Fruit fly (Drosophila melanogaster) whole organism, embryonic: Measurements from ENCODE around the gene RfC4.
A peak's percentile ranks its signal among the peaks of the same experiment; 100 is the strongest.

ENCODE experiments used
- Asciz ChIP-seq: fragments of 200-800 bp; sonication (Bioruptor generic); optimal IDR thresholded peaks from 2 replicates; lab custom pipeline; 2017; ENCODE audit warnings: missing biosample characterization, mild to moderate bottlenecking, missing genetic modification characterization, missing genetic modification reagents
- B-H2 ChIP-seq: fragments of 200-800 bp; sonication (Bioruptor generic); optimal IDR thresholded peaks from 2 replicates; lab custom pipeline; 2018; ENCODE audit warnings: missing biosample characterization, mild to moderate bottlenecking, missing genetic modification characterization
- BtbVII ChIP-seq: fragments of 200-800 bp; sonication (Bioruptor generic); optimal IDR thresholded peaks from 3 replicates; lab custom pipeline; 2017; ENCODE audit warnings: missing biosample characterization, mild to moderate bottlenecking, missing genetic modification characterization
- Bteb2 ChIP-seq: fragments of 200-800 bp; sonication (Bioruptor generic); optimal IDR thresholded peaks from 2 replicates; lab custom pipeline; 2016; ENCODE audit warnings: missing biosample characterization, missing genetic modification characterization
- CG10267 ChIP-seq: fragments of 200-800 bp; sonication (Bioruptor generic); optimal IDR thresholded peaks from 2 replicates; lab custom pipeline; 2018; ENCODE audit warnings: missing biosample characterization, mild to moderate bottlenecking, missing genetic modification characterization, moderate library complexity
- CG11085 ChIP-seq: fragments of 200-800 bp; sonication (Bioruptor generic); IDR thresholded peaks from 2 replicates; pipeline ENCODE4 v1.3.6; 2022; ENCODE audit warnings: missing biosample characterization, missing genetic modification characterization
- CG11560 ChIP-seq: fragments of 200-800 bp; sonication (Bioruptor generic); IDR thresholded peaks from 3 replicates; pipeline ENCODE4 v1.3.6; 2022; ENCODE audit warnings: missing biosample characterization, missing genetic modification characterization
- CG12155 ChIP-seq: fragments of 200-800 bp; sonication (Bioruptor generic); optimal IDR thresholded peaks from 3 replicates; lab custom pipeline; 2016; ENCODE audit warnings: missing biosample characterization, missing genetic modification characterization
- CG1233 ChIP-seq: fragments of 200-800 bp; sonication (Bioruptor generic); optimal IDR thresholded peaks from 4 replicates; lab custom pipeline; 2018; ENCODE audit warnings: missing biosample characterization, mild to moderate bottlenecking, missing genetic modification characterization
- CG12769 ChIP-seq: fragments of 200-800 bp; sonication (Bioruptor generic); optimal IDR thresholded peaks from 2 replicates; lab custom pipeline; 2019; ENCODE audit warnings: missing biosample characterization, mild to moderate bottlenecking, missing genetic modification characterization, moderate library complexity
- CG13624 ChIP-seq: fragments of 200-800 bp; sonication (Bioruptor generic); optimal IDR thresholded peaks from 2 replicates; lab custom pipeline; 2016; ENCODE audit warnings: missing biosample characterization, missing genetic modification characterization
- CG16813 ChIP-seq: fragments of 200-800 bp; sonication (Bioruptor generic); IDR thresholded peaks from 3 replicates; pipeline ENCODE4 v1.3.6; 2022; ENCODE audit warnings: missing biosample characterization, missing genetic modification characterization; ENCODE audit not compliant: partially characterized antibody
- CG18262 ChIP-seq: fragments of 200-800 bp; optimal IDR thresholded peaks from 3 replicates; lab custom pipeline; 2019; ENCODE audit warnings: missing biosample characterization, mild to moderate bottlenecking, missing genetic modification characterization, moderate library complexity
- CG30403 ChIP-seq: fragments of 200-800 bp; sonication (Bioruptor generic); optimal IDR thresholded peaks from 3 replicates; lab custom pipeline; 2016; ENCODE audit warnings: missing biosample characterization, missing genetic modification characterization
- CG3407 ChIP-seq: fragments of 200-800 bp; sonication (Bioruptor generic); optimal IDR thresholded peaks from 2 replicates; lab custom pipeline; 2018; ENCODE audit warnings: missing biosample characterization, mild to moderate bottlenecking, missing genetic modification characterization
- CG34376 ChIP-seq: fragments of 200-800 bp; sonication (Bioruptor generic); optimal IDR thresholded peaks from 2 replicates; lab custom pipeline; 2018; ENCODE audit warnings: missing biosample characterization, mild to moderate bottlenecking, missing genetic modification characterization
- CG3847 ChIP-seq: fragments of 200-800 bp; sonication (Bioruptor generic); IDR thresholded peaks from 2 replicates; pipeline ENCODE4 v1.3.6; 2022; ENCODE audit warnings: missing biosample characterization, missing genetic modification characterization
- CG42726 ChIP-seq: fragments of 200-800 bp; sonication (Bioruptor generic); IDR thresholded peaks from 2 replicates; pipeline ENCODE4 v1.3.6; 2022; ENCODE audit warnings: missing biosample characterization, missing genetic modification characterization; ENCODE audit not compliant: partially characterized antibody
- CG6254 ChIP-seq: fragments of 200-800 bp; sonication (Bioruptor generic); optimal IDR thresholded peaks from 3 replicates; lab custom pipeline; 2017; ENCODE audit warnings: mild to moderate bottlenecking, missing biosample characterization, missing genetic modification reagents, missing genetic modification characterization
- CG7963 ChIP-seq: fragments of 200-800 bp; sonication (Bioruptor generic); IDR thresholded peaks from 3 replicates; pipeline ENCODE4 v1.3.6; 2022; ENCODE audit warnings: missing biosample characterization, missing genetic modification characterization; ENCODE audit not compliant: partially characterized antibody
- Chrac-16 ChIP-seq: fragments of 200-800 bp; sonication (Bioruptor generic); optimal IDR thresholded peaks from 3 replicates; lab custom pipeline; 2016; ENCODE audit warnings: missing biosample characterization, missing genetic modification characterization
- Dp ChIP-seq: fragments of 200-800 bp; sonication (Bioruptor generic); optimal IDR thresholded peaks from 2 replicates; lab custom pipeline; 2018; ENCODE audit warnings: missing biosample characterization, mild to moderate bottlenecking, missing genetic modification characterization, moderate library complexity
- Fer1 ChIP-seq: fragments of 200-800 bp; sonication (Bioruptor generic); optimal IDR thresholded peaks from 2 replicates; lab custom pipeline; 2017; ENCODE audit warnings: missing biosample characterization, mild to moderate bottlenecking, missing genetic modification characterization
- Gug ChIP-seq: fragments of 200-800 bp; sonication (Bioruptor generic); IDR thresholded peaks from 4 replicates; pipeline ENCODE4 v1.3.6; 2022; ENCODE audit warnings: missing biosample characterization, missing genetic modification characterization
- Hmx ChIP-seq: fragments of 200-800 bp; sonication (Bioruptor generic); optimal IDR thresholded peaks from 2 replicates; lab custom pipeline; 2016; ENCODE audit warnings: missing biosample characterization, missing genetic modification characterization
- Hr78 ChIP-seq, 2 experiments: fragments of 200-800 bp in 1 of 2; fragments of >200 bp in 1 of 2; sonication (Bioruptor generic) in 1 of 2; optimal IDR thresholded peaks; 2 replicates each; lab custom pipeline; 2017 to 2019; ENCODE audit warnings: missing biosample characterization in 2 of 2, missing genetic modification characterization in 2 of 2, mild to moderate bottlenecking in 1 of 2, moderate library complexity in 1 of 2
- Meics ChIP-seq: fragments of 200-800 bp; sonication (Bioruptor generic); optimal IDR thresholded peaks from 2 replicates; lab custom pipeline; 2017; ENCODE audit warnings: missing biosample characterization, mild to moderate bottlenecking, missing genetic modification characterization
- Neu2 ChIP-seq: fragments of 200-800 bp; sonication (Bioruptor generic); optimal IDR thresholded peaks from 3 replicates; lab custom pipeline; 2016; ENCODE audit warnings: missing biosample characterization, missing genetic modification characterization, borderline replicate concordance
- Rfx ChIP-seq: fragments of 200-800 bp; sonication (Bioruptor generic); IDR thresholded peaks from 2 replicates; pipeline ENCODE4 v1.3.6; 2022; ENCODE audit warnings: missing biosample characterization, missing genetic modification characterization
- Ssrp ChIP-seq: fragments of 200-800 bp; sonication (Bioruptor generic); optimal IDR thresholded peaks from 2 replicates; lab custom pipeline; 2018; ENCODE audit warnings: missing biosample characterization, mild to moderate bottlenecking, missing genetic modification characterization, moderate library complexity
- Tbp ChIP-seq: fragments of >200 bp; optimal IDR thresholded peaks from 2 replicates; lab custom pipeline; 2018; ENCODE audit warnings: missing biosample characterization, missing genetic modification characterization
- al ChIP-seq: fragments of 200-800 bp; sonication (Bioruptor generic); IDR thresholded peaks from 2 replicates; pipeline ENCODE4 v1.3.6; 2022; ENCODE audit warnings: missing biosample characterization, missing genetic modification characterization
- chinmo ChIP-seq: fragments of 200-800 bp; sonication (Bioruptor generic); IDR thresholded peaks from 4 replicates; pipeline ENCODE4 v1.3.6; 2022; ENCODE audit warnings: missing biosample characterization, missing genetic modification characterization; ENCODE audit not compliant: partially characterized antibody
- fd3F ChIP-seq: fragments of 200-800 bp; sonication (Bioruptor generic); optimal IDR thresholded peaks from 2 replicates; lab custom pipeline; 2018; ENCODE audit warnings: missing biosample characterization, mild to moderate bottlenecking, missing genetic modification characterization, moderate library complexity
- hbn ChIP-seq: fragments of 200-800 bp; sonication (Bioruptor generic); IDR thresholded peaks from 2 replicates; pipeline ENCODE4 v1.3.6; 2022; ENCODE audit warnings: missing biosample characterization, missing genetic modification characterization; ENCODE audit not compliant: partially characterized antibody
- ken ChIP-seq: fragments of 200-800 bp; sonication (Bioruptor generic); IDR thresholded peaks from 3 replicates; pipeline ENCODE4 v1.3.6; 2022; ENCODE audit warnings: missing biosample characterization, missing genetic modification characterization
- kni ChIP-seq: fragments of 200-800 bp; sonication (Bioruptor generic); optimal IDR thresholded peaks from 3 replicates; lab custom pipeline; 2017; ENCODE audit warnings: mild to moderate bottlenecking, missing biosample characterization, missing genetic modification reagents, missing genetic modification characterization
- lab ChIP-seq: fragments of 200-800 bp; sonication (Bioruptor generic); optimal IDR thresholded peaks from 3 replicates; lab custom pipeline; 2017; ENCODE audit warnings: missing biosample characterization, missing genetic modification characterization, mild to moderate bottlenecking, moderate library complexity, missing genetic modification reagents
- lbe ChIP-seq: fragments of 200-800 bp; sonication (Bioruptor generic); optimal IDR thresholded peaks from 2 replicates; lab custom pipeline; 2016; ENCODE audit warnings: missing biosample characterization, mild to moderate bottlenecking, missing genetic modification characterization
- otp ChIP-seq: fragments of 200-800 bp; sonication (Bioruptor generic); IDR thresholded peaks from 3 replicates; pipeline ENCODE4, ENCODE4 v1.3.6; 2022; ENCODE audit warnings: missing biosample characterization, missing genetic modification characterization
- pb ChIP-seq: fragments of 200-800 bp; sonication (Bioruptor generic); optimal IDR thresholded peaks from 3 replicates; lab custom pipeline; 2016; ENCODE audit warnings: missing biosample characterization, missing genetic modification characterization
- peb ChIP-seq: fragments of 200-800 bp; sonication (Bioruptor generic); IDR thresholded peaks from 2 replicates; pipeline ENCODE4 v1.3.6; 2022; ENCODE audit warnings: missing biosample characterization, missing genetic modification characterization
- sd ChIP-seq: fragments of 200-800 bp; sonication (Bioruptor generic); optimal IDR thresholded peaks from 3 replicates; lab custom pipeline; 2018; ENCODE audit warnings: missing biosample characterization, mild to moderate bottlenecking, missing genetic modification characterization, moderate library complexity
- shn ChIP-seq: fragments of 200-800 bp; sonication (Bioruptor generic); optimal IDR thresholded peaks from 3 replicates; lab custom pipeline; 2016; ENCODE audit warnings: missing biosample characterization, missing genetic modification characterization
- tna ChIP-seq: fragments of 200-800 bp; sonication (Bioruptor generic); IDR thresholded peaks from 2 replicates; pipeline ENCODE4 v1.3.6; 2022; ENCODE audit warnings: missing biosample characterization, missing genetic modification characterization; ENCODE audit not compliant: partially characterized antibody
- tx ChIP-seq: fragments of 200-800 bp; sonication (Bioruptor generic); optimal IDR thresholded peaks from 2 replicates; lab custom pipeline; 2016; ENCODE audit warnings: missing biosample characterization, missing genetic modification characterization
- wdn ChIP-seq: fragments of 200-800 bp; sonication (Bioruptor generic); IDR thresholded peaks from 2 replicates; pipeline ENCODE4 v1.3.6; 2022; ENCODE audit warnings: missing biosample characterization, missing genetic modification characterization
- zfh1 ChIP-seq: fragments of 200-800 bp; sonication (Bioruptor generic); IDR thresholded peaks from 3 replicates; pipeline ENCODE4 v1.3.6; 2022; ENCODE audit warnings: missing biosample characterization, missing genetic modification characterization

Gene RfC4

dm6 chr3L:4133724-4134678 is 1.8 kb downstream of the RfC4 start, which contains the start of gene ens (continued):
- TF ChIP-seq Meics (GFP tag; lab: Kevin White, UChicago) = no peak
- TF ChIP-seq Gug (GFP tag; lab: Robert Waterston, UW) = no peak
- no peak for TF ChIP-seq Tbp (GFP tag; lab: Kevin White, UChicago)
- TF ChIP-seq hbn (GFP tag; lab: Robert Waterston, UW) = no peak
- no peak for TF ChIP-seq Asciz (GFP tag; lab: Kevin White, UChicago)
- TF ChIP-seq CG6254 (GFP tag; lab: Kevin White, UChicago) = no peak
- no peak for TF ChIP-seq Bteb2
- TF ChIP-seq CG11085 = no peak
- no peak for TF ChIP-seq ken (GFP tag; lab: Robert Waterston, UW)
- TF ChIP-seq Ssrp = no peak
- TF ChIP-seq CG42726 (GFP tag; lab: Robert Waterston, UW) = no peak
- TF ChIP-seq CG3407 = no peak
- TF ChIP-seq CG34376 (GFP tag; lab: Kevin White, UChicago) = peak; percentile 21
- peak; percentile 48 for TF ChIP-seq Dp (GFP tag; lab: Kevin White, UChicago)
- no peak for TF ChIP-seq Hmx (GFP tag; lab: Kevin White, UChicago)
- no peak for TF ChIP-seq CG18262
- peak; percentile 33 for TF ChIP-seq CG13624 (GFP tag; lab: Kevin White, UChicago)
- TF ChIP-seq al (GFP tag; lab: Robert Waterston, UW) = no peak
- no peak for TF ChIP-seq B-H2
- TF ChIP-seq zfh1 (GFP tag; lab: Robert Waterston, UW) = 0 out of 3 replicates have a peak, but pooled peaks have one; percentile 24
- TF ChIP-seq shn (GFP tag; lab: Kevin White, UChicago) = no peak
- TF ChIP-seq pb (GFP tag; lab: Kevin White, UChicago) = no peak
- TF ChIP-seq tna (GFP tag; lab: Robert Waterston, UW) = no peak
- TF ChIP-seq peb = no peak
- TF ChIP-seq CG16813 (GFP tag; lab: Robert Waterston, UW) = no peak
- TF ChIP-seq wdn = no peak
- TF ChIP-seq fd3F = no peak
- peak; percentile 27 for TF ChIP-seq Fer1 (GFP tag; lab: Kevin White, UChicago)
- no peak for TF ChIP-seq lab (GFP tag; lab: Kevin White, UChicago)
- no peak for TF ChIP-seq Neu2 (GFP tag; lab: Kevin White, UChicago)
- no peak for TF ChIP-seq CG1233 (GFP tag; lab: Kevin White, UChicago)
- TF ChIP-seq CG30403 = no peak
- TF ChIP-seq CG3847 = no peak
- TF ChIP-seq Rfx (GFP tag; lab: Robert Waterston, UW) = 0 out of 2 replicates have a peak, but pooled peaks have one; percentile 21
- TF ChIP-seq lbe = no peak
- TF ChIP-seq CG10267 = peak; percentile 2
- no peak for TF ChIP-seq CG12155 (GFP tag; lab: Kevin White, UChicago)
- no peak for TF ChIP-seq chinmo (GFP tag; lab: Robert Waterston, UW)
- no peak for TF ChIP-seq sd (tag; lab: Kevin White, UChicago)
- no peak for TF ChIP-seq CG11560
- no peak for TF ChIP-seq Hr78 (GFP tag; optimal IDR thresholded peaks at IDR 0.05; lab: Kevin White, UChicago)
- no peak for TF ChIP-seq CG12769 (tag; lab: Kevin White, UChicago)
- no peak for TF ChIP-seq kni (GFP tag; lab: Kevin White, UChicago)
- no peak for TF ChIP-seq otp (GFP tag; lab: Robert Waterston, UW)
- no peak for TF ChIP-seq tx (GFP tag; lab: Kevin White, UChicago)
- no peak for TF ChIP-seq CG7963 (GFP tag; lab: Robert Waterston, UW)
- TF ChIP-seq Chrac-16 (GFP tag; lab: Kevin White, UChicago) = no peak
- TF ChIP-seq BtbVII (GFP tag; lab: Kevin White, UChicago) = peak; percentile 21
